Fruit fly (Drosophila melanogaster): ENCODE measurements around the gene CG42724.

CG42724 gene

DNA sequence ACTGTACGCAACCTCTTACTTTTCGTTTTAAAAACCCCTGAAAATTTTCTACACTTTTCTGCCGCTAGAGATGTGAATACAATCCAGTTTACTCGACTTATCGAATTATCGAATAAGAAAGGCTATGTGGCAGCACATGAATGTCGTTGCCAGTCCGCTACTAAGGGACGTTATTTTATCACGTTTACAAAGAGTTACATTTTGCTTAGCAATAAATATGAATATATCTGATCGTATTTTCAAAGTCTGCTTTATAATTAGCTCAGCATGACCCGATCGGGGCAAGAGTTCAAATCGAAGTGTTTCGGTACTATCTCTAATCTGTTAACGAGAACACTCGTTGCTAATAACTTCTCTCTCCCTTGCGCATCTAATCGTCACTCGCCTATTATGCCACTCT is at the start of gene CG42724:
Gene CG42724, minus strand, starts transcription at position 189 of the 400 bp plus-strand sequence.
- TF ChIP-seq Dfd (GFP tag; optimal IDR thresholded peaks at IDR 0.05), result no peak
- no peak for TF ChIP-seq Vsx2 (GFP tag; optimal IDR thresholded peaks at IDR 0.05; ENCODE audit: partially characterized antibody)
- TF ChIP-seq brk (GFP tag; optimal IDR thresholded peaks at IDR 0.05), result no peak
- TF ChIP-seq tai (GFP tag; optimal IDR thresholded peaks at IDR 0.05), result no peak
- peak; percentile 20 for TF ChIP-seq psq (GFP tag; optimal IDR thresholded peaks at IDR 0.05)
- TF ChIP-seq Mio (GFP tag; optimal IDR thresholded peaks at IDR 0.05), result no peak
- TF ChIP-seq sv (GFP tag; optimal IDR thresholded peaks at IDR 0.05), result peak; percentile 42
- TF ChIP-seq Myc (optimal IDR thresholded peaks at IDR 0.05), result peak; percentile 30
- TF ChIP-seq CG9705 (GFP tag; optimal IDR thresholded peaks at IDR 0.05), result peak; percentile 29

dm6 chr3R:6416242-6416641 is 48.2 kb upstream of the CG42724 start:
- TF ChIP-seq ey (GFP tag; optimal IDR thresholded peaks at IDR 0.05), result peak; percentile 52
- TF ChIP-seq CG32264 (GFP tag; optimal IDR thresholded peaks at IDR 0.05), result peak; percentile 35
- TF ChIP-seq dmrt93B (GFP tag; optimal IDR thresholded peaks at IDR 0.05), result peak; percentile 4
- TF ChIP-seq Abd-B (GFP tag; optimal IDR thresholded peaks at IDR 0.05), result no peak
- TF ChIP-seq dl (GFP tag; optimal IDR thresholded peaks at IDR 0.05; ENCODE audit: insufficient read depth in 1 of 2, partially characterized antibody in 2 of 2), result no peak
- peak; percentile 42 for TF ChIP-seq h (GFP tag; optimal IDR thresholded peaks at IDR 0.05)
- peak; percentile 52 for TF ChIP-seq Hnf4 (GFP tag; optimal IDR thresholded peaks at IDR 0.05)
- TF ChIP-seq HLH106 (tag; optimal IDR thresholded peaks at IDR 0.05), result peak; percentile 29
- TF ChIP-seq foxo (GFP tag; optimal IDR thresholded peaks at IDR 0.05), result peak in 1 of 2 experiments; percentile 61
- TF ChIP-seq Sp1 (GFP tag; optimal IDR thresholded peaks at IDR 0.05), result peak; percentile 37
- no peak for TF ChIP-seq Myc (optimal IDR thresholded peaks at IDR 0.05)
- TF ChIP-seq sv (GFP tag; optimal IDR thresholded peaks at IDR 0.05), result peak; percentile 62
- TF ChIP-seq Rel (GFP tag; optimal IDR thresholded peaks at IDR 0.05), result no peak
- TF ChIP-seq Rel (tag; optimal IDR thresholded peaks at IDR 0.05), result no peak
- TF ChIP-seq fru (GFP tag; optimal IDR thresholded peaks at IDR 0.05), result peak; percentile 23
- peak; percentile 43 for TF ChIP-seq br (GFP tag; optimal IDR thresholded peaks at IDR 0.05)
- TF ChIP-seq rgr (GFP tag; optimal IDR thresholded peaks at IDR 0.05), result peak; percentile 62
- peak; percentile 21 for TF ChIP-seq psq (GFP tag; optimal IDR thresholded peaks at IDR 0.05)
- no peak for TF ChIP-seq Jra (GFP tag; optimal IDR thresholded peaks at IDR 0.05)
- TF ChIP-seq OdsH (GFP tag; optimal IDR thresholded peaks at IDR 0.05), result peak; percentile 44
- no peak for TF ChIP-seq Hr78 (GFP tag; optimal IDR thresholded peaks at IDR 0.05)
- TF ChIP-seq Hr83 (GFP tag; optimal IDR thresholded peaks at IDR 0.05; ENCODE audit: poor library complexity, severe bottlenecking), result peak; percentile 25
- TF ChIP-seq sage (GFP tag; optimal IDR thresholded peaks at IDR 0.05), result no peak

DNA sequence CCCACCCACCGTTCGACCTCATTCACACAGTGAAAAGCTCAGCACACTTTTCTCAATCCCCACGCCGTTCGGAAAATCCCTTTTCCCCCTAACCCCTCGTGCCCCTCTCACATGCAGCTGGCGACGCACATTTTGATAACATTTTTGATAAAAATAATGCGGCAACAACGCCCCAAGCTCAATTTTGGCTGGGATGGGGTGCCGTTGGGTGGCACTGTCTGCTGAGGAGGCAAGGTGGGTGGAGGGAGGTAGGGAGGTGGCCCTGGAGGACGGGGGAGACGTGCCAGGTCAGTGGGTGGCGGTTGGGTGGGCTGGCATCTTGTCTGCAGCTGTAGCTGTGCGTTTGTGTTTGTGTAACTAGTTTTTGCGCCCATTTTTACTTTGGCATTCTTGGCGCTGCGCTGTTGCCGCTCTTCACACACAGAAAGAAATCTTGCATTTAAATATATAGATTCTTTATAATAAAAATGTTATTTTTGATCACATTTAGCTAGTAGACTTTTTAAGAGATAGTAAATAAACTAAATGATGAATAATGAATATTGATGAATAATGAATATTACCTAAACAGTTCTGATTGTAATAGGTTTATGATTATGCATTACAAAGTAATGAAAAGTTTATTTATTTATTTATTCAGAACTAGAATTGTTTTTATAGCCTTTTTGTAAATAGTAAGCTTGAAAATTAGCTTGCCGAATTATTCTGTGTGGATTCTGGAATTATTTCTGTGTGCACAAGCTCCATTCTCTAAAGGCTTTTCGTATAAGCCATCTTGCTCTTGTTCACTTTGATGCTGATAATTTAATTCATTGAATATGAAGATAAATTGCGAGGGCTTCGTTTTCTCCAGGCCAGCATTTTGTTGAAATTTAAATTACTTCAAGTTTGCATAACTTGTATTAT is 46.6 kb upstream of the CG42724 start:
- TF ChIP-seq sage (GFP tag; optimal IDR thresholded peaks at IDR 0.05) (no peak), Dfd (GFP tag; optimal IDR thresholded peaks at IDR 0.05) (peak; percentile 51)

DNA sequence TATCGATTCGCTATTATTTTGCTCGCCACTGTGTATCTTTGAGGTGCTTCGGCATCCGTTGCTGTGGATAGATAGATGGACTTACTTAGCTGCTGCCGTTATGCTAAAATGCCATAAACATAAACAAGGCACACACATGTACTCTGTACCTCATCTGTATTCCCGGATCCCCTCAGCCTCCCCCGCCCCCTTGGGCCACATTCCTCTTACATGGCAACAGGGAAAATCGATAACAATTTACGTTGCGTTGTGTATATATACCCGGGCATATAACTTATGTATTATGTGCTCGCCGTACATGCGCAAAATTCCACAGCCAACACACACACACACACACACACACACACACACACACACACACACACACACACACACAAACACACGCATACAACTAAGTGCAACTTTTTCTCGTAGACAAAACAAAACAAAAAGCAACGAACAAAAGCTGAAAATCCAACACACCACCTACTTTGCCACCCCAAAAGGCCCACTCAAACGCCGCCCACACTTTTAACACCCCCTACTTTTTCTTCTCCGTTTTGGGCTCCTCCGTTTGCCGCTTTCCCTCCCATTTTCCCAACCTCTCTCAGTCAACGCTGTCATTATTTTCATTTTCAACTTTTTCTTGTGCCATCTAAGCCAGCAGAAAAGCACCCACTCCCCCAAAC is 45.8 kb upstream of the CG42724 start:
- TF ChIP-seq Dfd (GFP tag; optimal IDR thresholded peaks at IDR 0.05) (peak; percentile 81), rgr (GFP tag; optimal IDR thresholded peaks at IDR 0.05) (no peak)

DNA sequence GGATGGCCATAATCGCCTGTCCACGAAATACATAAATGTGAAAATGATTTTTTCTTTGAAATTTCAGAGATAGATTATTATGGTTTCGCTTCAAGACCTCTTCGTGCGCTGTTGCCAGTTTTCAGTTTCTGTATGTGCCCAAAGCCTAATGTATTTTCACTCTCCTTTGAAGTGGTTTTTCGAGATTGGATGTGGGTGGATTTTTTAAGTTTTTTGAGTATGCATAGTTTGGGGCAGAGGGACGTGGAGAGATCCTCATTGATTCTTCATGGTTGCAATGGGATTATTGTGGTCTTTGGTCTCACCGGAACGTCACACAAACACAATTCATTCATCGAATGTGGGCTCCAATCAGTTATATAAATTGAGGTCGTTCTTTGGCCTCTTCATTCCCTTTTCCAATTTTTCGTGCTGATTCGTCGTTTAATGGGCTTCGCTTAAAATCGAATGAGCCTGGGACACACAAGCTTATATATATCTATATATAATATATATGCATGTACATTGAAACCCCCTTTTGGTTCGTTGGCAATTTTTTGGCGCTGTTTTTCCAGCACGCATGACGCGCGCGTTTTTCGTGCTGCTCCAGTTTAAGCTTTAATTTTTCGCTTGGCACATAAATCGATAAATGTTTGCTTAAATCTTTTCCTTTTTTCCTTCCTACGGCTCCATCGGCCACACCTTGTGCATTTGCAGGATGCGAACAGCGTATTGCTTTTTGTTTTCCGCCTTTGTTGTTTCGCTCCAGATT is 43.5 kb upstream of the CG42724 start:
- no peak for TF ChIP-seq sage (GFP tag; optimal IDR thresholded peaks at IDR 0.05)
- no peak for TF ChIP-seq foxo (GFP tag; optimal IDR thresholded peaks at IDR 0.05)
- no peak for TF ChIP-seq brk (GFP tag; optimal IDR thresholded peaks at IDR 0.05)
- TF ChIP-seq Myc (optimal IDR thresholded peaks at IDR 0.05), result no peak
- no peak for TF ChIP-seq Dfd (GFP tag; optimal IDR thresholded peaks at IDR 0.05)
- no peak for TF ChIP-seq Abd-B (GFP tag; optimal IDR thresholded peaks at IDR 0.05)
- TF ChIP-seq ey (GFP tag; optimal IDR thresholded peaks at IDR 0.05), result no peak
- no peak for TF ChIP-seq Dif (GFP tag; optimal IDR thresholded peaks at IDR 0.05; ENCODE audit: partially characterized antibody)
- no peak for TF ChIP-seq N (GFP tag; optimal IDR thresholded peaks at IDR 0.05)

Data from whole organism, wandering third instar larva.